Worm (Caenorhabditis elegans) whole organism, young adult: Measurements from ENCODE around the gene Y32B12C.1.

Experiments
- F49E8.2 ChIP-seq: sonication (generic microtip); optimal IDR thresholded peaks from 3 replicates; lab custom pipeline; 2017; ENCODE audit warnings: missing genetic modification characterization, mild to moderate bottlenecking, missing compliant biosample characterization, antibody characterized with exemption, moderate library complexity; ENCODE audit not compliant: insufficient read depth
- Y53G8AR.9 ChIP-seq: fragments of 200-800 bp; sonication (Bioruptor generic); conservative IDR thresholded peaks from 2 replicates; pipeline ENCODE4 v1.3.6; 2022; ENCODE audit warnings: missing genetic modification reagents, missing genetic modification characterization, missing compliant biosample characterization
- aptf-2 ChIP-seq: fragments of 200-800 bp; sonication (Bioruptor generic); conservative IDR thresholded peaks from 2 replicates; pipeline ENCODE4 v1.3.6; 2022; ENCODE audit warnings: missing genetic modification reagents, missing genetic modification characterization, missing compliant biosample characterization
- ceh-40 ChIP-seq: fragments of 200-800 bp; sonication (Bioruptor generic); IDR thresholded peaks from 2 replicates; pipeline ENCODE4 v1.3.6; 2022; ENCODE audit warnings: missing genetic modification characterization, missing compliant biosample characterization
- hlh-26 ChIP-seq: fragments of 200-800 bp; sonication (Bioruptor generic); conservative IDR thresholded peaks from 2 replicates; pipeline ENCODE4 v1.3.6; 2022; ENCODE audit warnings: missing genetic modification reagents, missing genetic modification characterization, missing compliant biosample characterization
- madf-10 ChIP-seq: sonication (generic microtip); optimal IDR thresholded peaks from 2 replicates; lab custom pipeline; 2016; ENCODE audit warnings: mild to moderate bottlenecking, missing genetic modification characterization, missing compliant biosample characterization
- nhr-90 ChIP-seq: sonication (generic microtip); optimal IDR thresholded peaks from 2 replicates; lab custom pipeline; 2016; ENCODE audit warnings: missing genotype, mild to moderate bottlenecking, missing genetic modification characterization, missing compliant biosample characterization
- unc-62 ChIP-seq: fragments of 150-350 bp; optimal IDR thresholded peaks from 2 replicates; lab custom pipeline; 2014; ENCODE audit warnings: missing biosample characterization, missing genetic modification reagents, missing genetic modification characterization

ce11 chrV:16595140-16595791, 11.1 kb upstream of the Y32B12C.1 start, which contains the start of gene cpl-1:
- TF ChIP-seq aptf-2 (no peak), madf-10 (tag; lab: Kevin White, UChicago) (peak; percentile 29), Y53G8AR.9 (GFP tag; lab: Robert Waterston, UW) (0 out of 2 replicates have a peak, but pooled peaks have one; percentile 11), nhr-90 (tag; lab: Kevin White, UChicago) (no peak), F49E8.2 (tag; lab: Kevin White, UChicago) (no peak), ceh-40 (GFP tag; lab: Robert Waterston, UW) (no peak), unc-62 (no peak), hlh-26 (no peak)
